Fruit fly (Drosophila melanogaster) whole organism, adult: ENCODE data around the gene CG17329.

ENCODE experiments used
- CG11617 ChIP-seq: fragments of 200-800 bp; sonication (Bioruptor generic); optimal IDR thresholded peaks from 2 replicates; lab custom pipeline; 2017; ENCODE audit warnings: mild to moderate bottlenecking, missing biosample characterization, missing genetic modification reagents, missing genetic modification characterization
- CG12768 ChIP-seq: fragments of 200-800 bp; sonication (Bioruptor generic); optimal IDR thresholded peaks from 2 replicates; lab custom pipeline; 2017; ENCODE audit warnings: missing biosample characterization, missing genetic modification characterization, mild to moderate bottlenecking, moderate library complexity, missing genetic modification reagents
- CG14711 ChIP-seq: fragments of 200-800 bp; sonication (Bioruptor generic); optimal IDR thresholded peaks from 2 replicates; lab custom pipeline; 2018; ENCODE audit warnings: missing biosample characterization, mild to moderate bottlenecking, missing genetic modification characterization, moderate library complexity
- CG1620 ChIP-seq: fragments of 200-800 bp; sonication (Bioruptor generic); optimal IDR thresholded peaks from 2 replicates; lab custom pipeline; 2016; ENCODE audit warnings: missing biosample characterization, missing genetic modification characterization
- CG33017 ChIP-seq: fragments of 200-800 bp; sonication (Bioruptor generic); optimal IDR thresholded peaks from 2 replicates; lab custom pipeline; 2018; ENCODE audit warnings: missing biosample characterization, mild to moderate bottlenecking, missing genetic modification characterization, moderate library complexity
- CG5204 ChIP-seq: fragments of 200-800 bp; sonication (Bioruptor generic); optimal IDR thresholded peaks from 2 replicates; lab custom pipeline; 2016; ENCODE audit warnings: missing biosample characterization, missing genetic modification characterization
- CG7045 ChIP-seq: fragments of 200-800 bp; sonication (Bioruptor generic); optimal IDR thresholded peaks from 2 replicates; lab custom pipeline; 2017; ENCODE audit warnings: missing biosample characterization, mild to moderate bottlenecking, missing genetic modification characterization
- CG7101 ChIP-seq: fragments of 200-800 bp; sonication (Bioruptor generic); optimal IDR thresholded peaks from 2 replicates; lab custom pipeline; 2018; ENCODE audit warnings: missing biosample characterization, mild to moderate bottlenecking, missing genetic modification characterization, moderate library complexity
- Clk ChIP-seq: fragments of 200-800 bp; sonication (Bioruptor generic); optimal IDR thresholded peaks from 2 replicates; lab custom pipeline; 2017; ENCODE audit warnings: missing biosample characterization, missing genetic modification characterization
- Crg-1 ChIP-seq: fragments of 200-800 bp; sonication (Bioruptor generic); optimal IDR thresholded peaks from 2 replicates; lab custom pipeline; 2016; ENCODE audit warnings: missing biosample characterization, missing genetic modification characterization
- Hr96 ChIP-seq: fragments of 200-800 bp; sonication (Bioruptor generic); optimal IDR thresholded peaks from 2 replicates; lab custom pipeline; 2016; ENCODE audit warnings: missing biosample characterization, missing genetic modification characterization
- Mnt ChIP-seq: fragments of 200-800 bp; sonication (Bioruptor generic); optimal IDR thresholded peaks from 2 replicates; lab custom pipeline; 2016; ENCODE audit warnings: missing biosample characterization, mild to moderate bottlenecking, missing genetic modification characterization
- bab1 ChIP-seq: fragments of 200-800 bp; sonication (Bioruptor generic); optimal IDR thresholded peaks from 3 replicates; lab custom pipeline; 2019; ENCODE audit warnings: missing biosample characterization, mild to moderate bottlenecking, missing genetic modification characterization, moderate library complexity
- cic ChIP-seq: fragments of 200-800 bp; sonication (Bioruptor generic); optimal IDR thresholded peaks from 2 replicates; lab custom pipeline; 2017; ENCODE audit warnings: missing biosample characterization, mild to moderate bottlenecking, missing genetic modification characterization, moderate library complexity
- cnc ChIP-seq, 2 experiments: fragments of >200 bp; optimal IDR thresholded peaks; 2 replicates each; lab custom pipeline; 2017
- kay ChIP-seq: fragments of 200-800 bp; sonication (Bioruptor generic); peaks from one replicate; lab custom pipeline; 2016; ENCODE audit warnings: missing biosample characterization, missing genetic modification characterization, borderline replicate concordance
- ovo ChIP-seq: fragments of 200-800 bp; sonication (Bioruptor generic); optimal IDR thresholded peaks from 2 replicates; lab custom pipeline; 2016; ENCODE audit warnings: missing biosample characterization, missing genetic modification characterization
- pad ChIP-seq: fragments of 200-800 bp; sonication (Bioruptor generic); optimal IDR thresholded peaks from 3 replicates; lab custom pipeline; 2017; ENCODE audit warnings: missing biosample characterization, missing genetic modification characterization, mild to moderate bottlenecking, moderate library complexity, missing genetic modification reagents
- tj ChIP-seq: fragments of 200-800 bp; sonication (Bioruptor generic); optimal IDR thresholded peaks from 3 replicates; lab custom pipeline; 2017; ENCODE audit warnings: missing biosample characterization, mild to moderate bottlenecking, missing genetic modification characterization, moderate library complexity
- toe ChIP-seq: fragments of 200-800 bp; sonication (Bioruptor generic); optimal IDR thresholded peaks from 2 replicates; lab custom pipeline; 2016; ENCODE audit warnings: missing biosample characterization, missing genetic modification characterization

CG17329 gene

dm6 chr2L:16320428-16320827 lies 29.3 kb downstream of the CG17329 start:
- TF ChIP-seq kay (GFP tag; lab: Kevin White, UChicago) (no peak), tj (GFP tag; lab: Kevin White, UChicago) (no peak), cic (GFP tag; lab: Kevin White, UChicago) (no peak), ovo (GFP tag; lab: Kevin White, UChicago) (no peak), cnc (optimal IDR thresholded peaks at IDR 0.05; lab: Kevin White, UChicago) (no peak), CG33017 (tag; lab: Kevin White, UChicago) (no peak), CG14711 (tag; lab: Kevin White, UChicago) (no peak), CG7101 (no peak), CG12768 (GFP tag; lab: Kevin White, UChicago) (no peak), pad (GFP tag; lab: Kevin White, UChicago) (no peak), Hr96 (GFP tag; lab: Kevin White, UChicago) (no peak), CG1620 (GFP tag; lab: Kevin White, UChicago) (no peak), Crg-1 (GFP tag; lab: Kevin White, UChicago) (no peak), bab1 (GFP tag; lab: Kevin White, UChicago) (no peak), toe (GFP tag; lab: Kevin White, UChicago) (no peak), CG5204 (no peak), Clk (GFP tag; lab: Kevin White, UChicago) (no peak)

dm6 chr2L:16321209-16321608 lies 30.1 kb downstream of the CG17329 start:
- TF ChIP-seq kay (GFP tag; lab: Kevin White, UChicago) (no peak), cic (GFP tag; lab: Kevin White, UChicago) (no peak), CG11617 (GFP tag; lab: Kevin White, UChicago) (no peak), Mnt (no peak), tj (GFP tag; lab: Kevin White, UChicago) (no peak), cnc (optimal IDR thresholded peaks at IDR 0.05; lab: Kevin White, UChicago) (no peak), CG14711 (tag; lab: Kevin White, UChicago) (no peak), CG5204 (no peak), CG7045 (GFP tag; lab: Kevin White, UChicago) (no peak), bab1 (GFP tag; lab: Kevin White, UChicago) (no peak), CG33017 (tag; lab: Kevin White, UChicago) (no peak), CG7101 (no peak), pad (GFP tag; lab: Kevin White, UChicago) (no peak), ovo (GFP tag; lab: Kevin White, UChicago) (no peak), CG12768 (GFP tag; lab: Kevin White, UChicago) (no peak), CG1620 (GFP tag; lab: Kevin White, UChicago) (no peak)

dm6 chr2L:16321872-16322631 lies 31.0 kb downstream of the CG17329 start:
- no peak for TF ChIP-seq cic (GFP tag; lab: Kevin White, UChicago)
- TF ChIP-seq kay (GFP tag; lab: Kevin White, UChicago) = peak; percentile 22

- TF ChIP-seq Mnt = no peak
Measured at dm6 chr2L:16323544-16323943, 32.5 kb downstream of the CG17329 start.

- TF ChIP-seq CG11617 (GFP tag; lab: Kevin White, UChicago) (no peak), CG5204 (no peak), kay (GFP tag; lab: Kevin White, UChicago) (no peak), toe (GFP tag; lab: Kevin White, UChicago) (peak; percentile 30), tj (GFP tag; lab: Kevin White, UChicago) (peak; percentile 83), CG14711 (tag; lab: Kevin White, UChicago) (no peak), pad (GFP tag; lab: Kevin White, UChicago) (peak; percentile 88), CG7045 (GFP tag; lab: Kevin White, UChicago) (no peak), ovo (GFP tag; lab: Kevin White, UChicago) (peak; percentile 86), Mnt (peak; percentile 23), Clk (GFP tag; lab: Kevin White, UChicago) (peak; percentile 13), cnc (optimal IDR thresholded peaks at IDR 0.05; lab: Kevin White, UChicago) (no peak), cic (GFP tag; lab: Kevin White, UChicago) (peak; percentile 30), Crg-1 (GFP tag; lab: Kevin White, UChicago) (peak; percentile 38), CG7101 (no peak), Hr96 (GFP tag; lab: Kevin White, UChicago) (peak; percentile 22), CG12768 (GFP tag; lab: Kevin White, UChicago) (peak; percentile 72), CG33017 (tag; lab: Kevin White, UChicago) (peak; percentile 41), CG1620 (GFP tag; lab: Kevin White, UChicago) (peak; percentile 6), bab1 (GFP tag; lab: Kevin White, UChicago) (no peak)
Measured at dm6 chr2L:16324833-16325232, 33.7 kb downstream of the CG17329 start.

- TF ChIP-seq tj (GFP tag; lab: Kevin White, UChicago) = peak; percentile 81
- peak; percentile 94 for TF ChIP-seq Hr96 (GFP tag; lab: Kevin White, UChicago)
- peak; percentile 86 for TF ChIP-seq cic (GFP tag; lab: Kevin White, UChicago)
- TF ChIP-seq cnc (optimal IDR thresholded peaks at IDR 0.05; lab: Kevin White, UChicago) = no peak
- TF ChIP-seq kay (GFP tag; lab: Kevin White, UChicago) = peak; percentile 98
- peak; percentile 91 for TF ChIP-seq CG14711 (tag; lab: Kevin White, UChicago)
- peak; percentile 69 for TF ChIP-seq Crg-1 (GFP tag; lab: Kevin White, UChicago)
- TF ChIP-seq CG5204 = peak; percentile 95
- peak; percentile 92 for TF ChIP-seq CG7045 (GFP tag; lab: Kevin White, UChicago)
- TF ChIP-seq pad (GFP tag; lab: Kevin White, UChicago) = peak; percentile 68
- peak; percentile 91 for TF ChIP-seq CG33017 (tag; lab: Kevin White, UChicago)
- peak; percentile 94 for TF ChIP-seq CG11617 (GFP tag; lab: Kevin White, UChicago)
- peak; percentile 57 for TF ChIP-seq Clk (GFP tag; lab: Kevin White, UChicago)
- peak; percentile 94 for TF ChIP-seq CG1620 (GFP tag; lab: Kevin White, UChicago)
- TF ChIP-seq bab1 (GFP tag; lab: Kevin White, UChicago) = peak; percentile 94
- peak; percentile 88 for TF ChIP-seq CG12768 (GFP tag; lab: Kevin White, UChicago)
- TF ChIP-seq Mnt = peak; percentile 94
- peak; percentile 95 for TF ChIP-seq CG7101
- peak; percentile 97 for TF ChIP-seq toe (GFP tag; lab: Kevin White, UChicago)
- TF ChIP-seq ovo (GFP tag; lab: Kevin White, UChicago) = peak; percentile 76
Measured at dm6 chr2L:16325515-16326257, 34.6 kb downstream of the CG17329 start, which contains the start of gene cact. TSS of gene cact (minus strand) at chr2L:16326207.
